Worm (Caenorhabditis elegans) whole organism, L4 larva: Measurements from ENCODE around the gene acbp-4.
A peak's percentile ranks its signal among the peaks of the same experiment; 100 is the strongest.

ENCODE experiments used
- F37D6.2 ChIP-seq: sonication (generic microtip); optimal IDR thresholded peaks from 2 replicates; lab custom pipeline; 2016; ENCODE audit warnings: mild to moderate bottlenecking, missing genetic modification characterization, missing compliant biosample characterization
- F44E2.7 ChIP-seq: fragments of 200-800 bp; sonication (Bioruptor generic); IDR thresholded peaks from 2 replicates; pipeline ENCODE4 v2.1.2; 2022; ENCODE audit warnings: missing genetic modification characterization, missing compliant biosample characterization
- T20F7.1 ChIP-seq: fragments of 200-800 bp; sonication (Bioruptor generic); optimal IDR thresholded peaks from 2 replicates; lab custom pipeline; 2018; ENCODE audit warnings: mild to moderate bottlenecking, missing genetic modification characterization, missing compliant biosample characterization
- T26A8.4 ChIP-seq: fragments of 200-800 bp; sonication (Bioruptor generic); IDR thresholded peaks from 2 replicates; pipeline ENCODE4 v1.3.6; 2022; ENCODE audit warnings: missing genetic modification characterization, missing compliant biosample characterization
- Y48G9A.11 ChIP-seq: fragments of 200-800 bp; sonication (Bioruptor generic); IDR thresholded peaks from 2 replicates; pipeline ENCODE4 v1.3.6; 2022; ENCODE audit warnings: missing genetic modification reagents, missing genetic modification characterization, missing compliant biosample characterization
- Y5F2A.4 ChIP-seq: fragments of 200-800 bp; sonication (Bioruptor generic); optimal IDR thresholded peaks from 2 replicates; lab custom pipeline; 2018; ENCODE audit warnings: mild to moderate bottlenecking, missing genetic modification characterization, missing compliant biosample characterization
- Y75B8A.6 ChIP-seq: fragments of 200-800 bp; sonication (Bioruptor generic); IDR thresholded peaks from 2 replicates; pipeline ENCODE4 v1.3.6; 2022; ENCODE audit warnings: missing genetic modification reagents, missing genetic modification characterization, missing compliant biosample characterization
- ZK546.5 ChIP-seq, 2 experiments: sonication (generic microtip); optimal IDR thresholded peaks; 2 replicates each; lab custom pipeline; 2017; ENCODE audit warnings: missing biosample characterization in 2 of 2, missing genetic modification characterization in 2 of 2
- aha-1 ChIP-seq: fragments of 150-350 bp; peaks from one replicate; lab custom pipeline; 2014; ENCODE audit warnings: missing biosample characterization, missing genetic modification characterization
- arid-1 ChIP-seq: fragments of 200-800 bp; sonication (Bioruptor generic); conservative IDR thresholded peaks from 2 replicates; pipeline ENCODE4 v1.3.6; 2022; ENCODE audit warnings: missing genetic modification reagents, missing genetic modification characterization, missing compliant biosample characterization
- attf-4 ChIP-seq: sonication (generic microtip); optimal IDR thresholded peaks from 3 replicates; lab custom pipeline; 2017; ENCODE audit warnings: missing biosample characterization, missing genetic modification characterization
- ceh-44 ChIP-seq: fragments of 200-800 bp; sonication (Bioruptor generic); IDR thresholded peaks from 2 replicates; pipeline ENCODE4 v1.3.6; 2022; ENCODE audit warnings: missing genetic modification reagents, missing genetic modification characterization, missing compliant biosample characterization
- cey-2 ChIP-seq: sonication (generic microtip); optimal IDR thresholded peaks from 3 replicates; lab custom pipeline; 2017; ENCODE audit warnings: missing genetic modification characterization, mild to moderate bottlenecking, missing compliant biosample characterization, antibody characterized with exemption, borderline replicate concordance; ENCODE audit not compliant: insufficient read depth
- dmd-8 ChIP-seq: fragments of 200-800 bp; sonication (Bioruptor generic); IDR thresholded peaks from 2 replicates; pipeline ENCODE4 v1.3.6; 2022; ENCODE audit warnings: missing genetic modification characterization, missing compliant biosample characterization
- dmd-9 ChIP-seq: fragments of 200-800 bp; sonication (Bioruptor generic); IDR thresholded peaks from 2 replicates; pipeline ENCODE4 v1.3.6; 2022; ENCODE audit warnings: missing genetic modification reagents, missing genetic modification characterization, missing compliant biosample characterization
- dpl-1 ChIP-seq: fragments of 150-350 bp; optimal IDR thresholded peaks from 2 replicates; lab custom pipeline; 2014; ENCODE audit warnings: missing biosample characterization, missing genetic modification reagents, missing genetic modification characterization
- fkh-10 ChIP-seq: fragments of 150-350 bp; optimal IDR thresholded peaks from 2 replicates; lab custom pipeline; 2014; ENCODE audit warnings: missing biosample characterization, missing genetic modification reagents, missing genetic modification characterization
- hlh-30 ChIP-seq: sonication (generic microtip); optimal IDR thresholded peaks from 2 replicates; lab custom pipeline; 2017; ENCODE audit warnings: antibody characterized with exemption, mild to moderate bottlenecking, missing genetic modification characterization, missing compliant biosample characterization; ENCODE audit not compliant: insufficient read depth
- hmg-1.1 ChIP-seq: fragments of 200-800 bp; sonication (Bioruptor generic); IDR thresholded peaks from 2 replicates; pipeline ENCODE4 v1.3.6; 2022; ENCODE audit warnings: missing genetic modification reagents, missing genetic modification characterization, missing compliant biosample characterization
- jun-1 ChIP-seq: fragments of 150-350 bp; optimal IDR thresholded peaks from 2 replicates; lab custom pipeline; 2014; ENCODE audit warnings: missing biosample characterization, missing genetic modification reagents, missing genetic modification characterization
- lin-1 ChIP-seq: fragments of 200-800 bp; sonication (Bioruptor generic); IDR thresholded peaks from 2 replicates; pipeline ENCODE4 v1.3.6; 2022; ENCODE audit warnings: missing genetic modification reagents, missing genetic modification characterization, missing compliant biosample characterization
- lin-13 ChIP-seq: fragments of 150-350 bp; optimal IDR thresholded peaks from 2 replicates; lab custom pipeline; 2014; ENCODE audit warnings: missing biosample characterization, missing genetic modification reagents, missing genetic modification characterization
- lin-39 ChIP-seq: fragments of 150-350 bp; optimal IDR thresholded peaks from 2 replicates; lab custom pipeline; 2014; ENCODE audit warnings: missing biosample characterization, missing genetic modification reagents, missing genetic modification characterization
- lir-3 ChIP-seq: sonication (generic microtip); optimal IDR thresholded peaks from 2 replicates; lab custom pipeline; 2016; ENCODE audit warnings: mild to moderate bottlenecking, missing genetic modification characterization, missing compliant biosample characterization
- lsy-2 ChIP-seq, 2 experiments: fragments of 150-350 bp in 1 of 2; sonication (generic microtip) in 1 of 2; optimal IDR thresholded peaks; 2 replicates each; lab custom pipeline; 2014 to 2017; ENCODE audit warnings: missing biosample characterization in 2 of 2, missing genetic modification characterization in 2 of 2
- madf-9 ChIP-seq: fragments of 200-800 bp; sonication (Bioruptor generic); conservative IDR thresholded peaks from 2 replicates; pipeline ENCODE4 v1.3.6; 2022; ENCODE audit warnings: missing genetic modification reagents, missing genetic modification characterization, missing compliant biosample characterization
- mep-1 ChIP-seq: fragments of 150-350 bp; sonication (generic microtip); optimal IDR thresholded peaks from 3 replicates; lab custom pipeline; 2014; ENCODE audit warnings: missing biosample characterization, missing genetic modification characterization
- mxl-2 ChIP-seq: fragments of 200-800 bp; sonication (Bioruptor generic); conservative IDR thresholded peaks from 2 replicates; pipeline ENCODE4 v1.3.6; 2022; ENCODE audit warnings: missing genetic modification reagents, missing genetic modification characterization, missing compliant biosample characterization
- mxl-3 ChIP-seq: fragments of 200-800 bp; sonication (Bioruptor generic); optimal IDR thresholded peaks from 2 replicates; lab custom pipeline; 2018; ENCODE audit warnings: mild to moderate bottlenecking, missing genetic modification characterization, missing compliant biosample characterization
- nhr-10 ChIP-seq: fragments of 150-350 bp; optimal IDR thresholded peaks from 2 replicates; lab custom pipeline; 2014; ENCODE audit warnings: missing biosample characterization, missing genetic modification characterization
- nhr-237 ChIP-seq: sonication (generic microtip); optimal IDR thresholded peaks from 2 replicates; lab custom pipeline; 2017; ENCODE audit warnings: missing biosample characterization, missing genetic modification characterization
- nhr-28 ChIP-seq: fragments of 150-350 bp; optimal IDR thresholded peaks from 2 replicates; lab custom pipeline; 2014; ENCODE audit warnings: missing biosample characterization, missing genetic modification characterization
- nhr-6 ChIP-seq: fragments of 150-350 bp; optimal IDR thresholded peaks from 2 replicates; lab custom pipeline; 2014; ENCODE audit warnings: missing biosample characterization, missing genetic modification characterization
- pha-4 ChIP-seq, 2 experiments: fragments of 150-350 bp in 1 of 2; fragments of 200-800 bp in 1 of 2; sonication (Bioruptor generic) in 1 of 2; IDR thresholded peaks in 1 of 2; optimal IDR thresholded peaks in 1 of 2; 2 replicates each; pipeline versions ENCODE4 v1.3.6 to Lab custom; 2014 to 2022; ENCODE audit warnings: missing genetic modification characterization in 2 of 2, missing genetic modification reagents in 2 of 2, missing biosample characterization in 1 of 2, missing compliant biosample characterization in 1 of 2
- saeg-2 ChIP-seq: fragments of 200-800 bp; sonication (Bioruptor generic); IDR thresholded peaks from 2 replicates; pipeline ENCODE4 v1.3.6; 2022; ENCODE audit warnings: missing genetic modification reagents, missing genetic modification characterization, missing compliant biosample characterization
- set-16 ChIP-seq: fragments of 200-800 bp; sonication (Bioruptor generic); IDR thresholded peaks from 2 replicates; pipeline ENCODE4 v1.3.6; 2022; ENCODE audit warnings: missing genetic modification reagents, missing genetic modification characterization, missing compliant biosample characterization
- skn-1 ChIP-seq: fragments of 150-350 bp; optimal IDR thresholded peaks from 2 replicates; lab custom pipeline; 2014; ENCODE audit warnings: missing biosample characterization, missing genetic modification characterization
- snpc-1.2 ChIP-seq: fragments of 200-800 bp; sonication (Bioruptor generic); IDR thresholded peaks from 2 replicates; pipeline ENCODE4 v1.3.6; 2022; ENCODE audit warnings: missing genetic modification reagents, missing genetic modification characterization, missing compliant biosample characterization
- spr-1 ChIP-seq: sonication (generic microtip); optimal IDR thresholded peaks from 2 replicates; lab custom pipeline; 2016; ENCODE audit warnings: mild to moderate bottlenecking, missing genetic modification characterization, missing compliant biosample characterization
- spr-3 ChIP-seq: fragments of 200-800 bp; sonication (Bioruptor generic); optimal IDR thresholded peaks from 2 replicates; lab custom pipeline; 2018; ENCODE audit warnings: mild to moderate bottlenecking, missing genetic modification characterization, missing compliant biosample characterization
- tag-97 ChIP-seq: fragments of 200-800 bp; sonication (Bioruptor generic); IDR thresholded peaks from 2 replicates; pipeline ENCODE4 v1.3.6; 2022; ENCODE audit warnings: missing genetic modification characterization, missing compliant biosample characterization
- tra-1 ChIP-seq: fragments of 200-800 bp; sonication (Bioruptor generic); IDR thresholded peaks from 2 replicates; pipeline ENCODE4 v1.3.6; 2022; ENCODE audit warnings: missing genetic modification reagents, missing genetic modification characterization, missing compliant biosample characterization
- unc-130 ChIP-seq: sonication (generic microtip); optimal IDR thresholded peaks from 2 replicates; lab custom pipeline; 2016; ENCODE audit warnings: missing genetic modification reagents, missing genetic modification characterization, missing compliant biosample characterization
- vab-7 ChIP-seq: fragments of 200-800 bp; sonication (Bioruptor generic); IDR thresholded peaks from 2 replicates; pipeline ENCODE4 v1.3.6; 2022; ENCODE audit warnings: missing genetic modification reagents, missing genetic modification characterization, missing compliant biosample characterization
- zag-1 ChIP-seq: fragments of 150-350 bp; optimal IDR thresholded peaks from 2 replicates; lab custom pipeline; 2014; ENCODE audit warnings: missing biosample characterization, missing genetic modification characterization
- zip-11 ChIP-seq: fragments of 200-800 bp; sonication (Bioruptor generic); IDR thresholded peaks from 2 replicates; pipeline ENCODE4 v1.3.6; 2022; ENCODE audit warnings: missing genetic modification characterization, missing compliant biosample characterization
- ztf-11 ChIP-seq: fragments of 150-350 bp; optimal IDR thresholded peaks from 2 replicates; lab custom pipeline; 2014; ENCODE audit warnings: missing biosample characterization, missing genetic modification characterization
- ztf-7 ChIP-seq: fragments of 150-350 bp; optimal IDR thresholded peaks from 2 replicates; lab custom pipeline; 2014; ENCODE audit warnings: missing biosample characterization, missing genetic modification characterization

Gene acbp-4

ce11 chrIII:7301668-7302067 lies 7.2 kb downstream of the acbp-4 start:
- TF ChIP-seq madf-9 (GFP tag; lab: Robert Waterston, UW) (no peak), nhr-6 (no peak), lir-3 (tag; lab: Kevin White, UChicago) (no peak), nhr-10 (tag; lab: Kevin White, UChicago) (no peak), zip-11 (GFP tag; lab: Robert Waterston, UW) (no peak), hmg-1.1 (GFP tag; lab: Robert Waterston, UW) (no peak), Y5F2A.4 (GFP tag; lab: Kevin White, UChicago) (no peak)

- TF ChIP-seq cey-2 (tag; lab: Kevin White, UChicago): no peak
- TF ChIP-seq nhr-28: peak; percentile 36
- peak; percentile 32 for TF ChIP-seq hlh-30 (tag; lab: Kevin White, UChicago)
- no peak for TF ChIP-seq ZK546.5 (tag; optimal IDR thresholded peaks at IDR 0.05; lab: Kevin White, UChicago)
Observed at ce11 chrIII:7300763-7301162, 8.1 kb downstream of the acbp-4 start.

- no peak for TF ChIP-seq lin-39 (tag; lab: Kevin White, UChicago)
- TF ChIP-seq mxl-2 (GFP tag; lab: Robert Waterston, UW): no peak
- TF ChIP-seq set-16 (GFP tag; lab: Robert Waterston, UW): no peak
- TF ChIP-seq mxl-3: no peak
- no peak for TF ChIP-seq zag-1 (tag; lab: Kevin White, UChicago)
- TF ChIP-seq dmd-8 (GFP tag; lab: Robert Waterston, UW): no peak
- peak in 1 of 2 experiments; percentile 54 for TF ChIP-seq lsy-2 (tag; optimal IDR thresholded peaks at IDR 0.05; lab: Kevin White, UChicago)
- TF ChIP-seq lir-3 (tag; lab: Kevin White, UChicago): no peak
- TF ChIP-seq saeg-2 (GFP tag; lab: Robert Waterston, UW): no peak
- no peak for TF ChIP-seq dpl-1 (GFP tag; lab: Kevin White, UChicago)
- TF ChIP-seq ZK546.5 (tag; optimal IDR thresholded peaks at IDR 0.05; lab: Kevin White, UChicago): no peak
- TF ChIP-seq nhr-10 (tag; lab: Kevin White, UChicago): no peak
- TF ChIP-seq Y75B8A.6 (GFP tag; lab: Robert Waterston, UW): no peak
- no peak for TF ChIP-seq spr-1 (tag; lab: Kevin White, UChicago)
- TF ChIP-seq ceh-44 (GFP tag; lab: Robert Waterston, UW): no peak
- TF ChIP-seq attf-4 (tag; lab: Kevin White, UChicago): no peak
- no peak for TF ChIP-seq hmg-1.1 (GFP tag; lab: Robert Waterston, UW)
- TF ChIP-seq snpc-1.2 (GFP tag; lab: Robert Waterston, UW): no peak
- 0 out of 2 replicates have a peak, but pooled peaks have one; percentile 10 for TF ChIP-seq tra-1 (GFP tag; lab: Robert Waterston, UW)
- no peak for TF ChIP-seq dmd-9
- no peak for TF ChIP-seq madf-9 (GFP tag; lab: Robert Waterston, UW)
- TF ChIP-seq spr-3 (GFP tag; lab: Kevin White, UChicago): no peak
- no peak for TF ChIP-seq pha-4 (GFP tag; IDR thresholded peaks at IDR 0.05; lab: Robert Waterston, UW)
- TF ChIP-seq pha-4 (tag; optimal IDR thresholded peaks at IDR 0.05; lab: Kevin White, UChicago): no peak
- TF ChIP-seq F37D6.2 (tag; lab: Kevin White, UChicago): no peak
- no peak for TF ChIP-seq skn-1 (tag; lab: Kevin White, UChicago)
- no peak for TF ChIP-seq lin-1 (GFP tag; lab: Robert Waterston, UW)
- TF ChIP-seq vab-7 (GFP tag; lab: Robert Waterston, UW): no peak
- TF ChIP-seq fkh-10 (GFP tag; lab: Kevin White, UChicago): no peak
- TF ChIP-seq tag-97 (GFP tag; lab: Robert Waterston, UW): no peak
- no peak for TF ChIP-seq ztf-11 (tag; lab: Kevin White, UChicago)
- TF ChIP-seq jun-1 (tag; lab: Kevin White, UChicago): no peak
- TF ChIP-seq F44E2.7 (GFP tag; lab: Robert Waterston, UW): no peak
- TF ChIP-seq ztf-7 (tag; lab: Kevin White, UChicago): no peak
- TF ChIP-seq Y48G9A.11: no peak
- TF ChIP-seq nhr-237 (tag; lab: Kevin White, UChicago): no peak
- TF ChIP-seq T26A8.4 (GFP tag; lab: Robert Waterston, UW): no peak
- TF ChIP-seq aha-1 (tag; lab: Kevin White, UChicago): no peak
- no peak for TF ChIP-seq lin-13 (GFP tag; lab: Kevin White, UChicago)
- peak; percentile 41 for TF ChIP-seq mep-1 (tag; lab: Kevin White, UChicago)
- TF ChIP-seq arid-1 (GFP tag; lab: Robert Waterston, UW): no peak
- TF ChIP-seq unc-130 (GFP tag; lab: Kevin White, UChicago): no peak
- no peak for TF ChIP-seq T20F7.1 (GFP tag; lab: Kevin White, UChicago)
Observed at ce11 chrIII:7300169-7300568, 8.7 kb downstream of the acbp-4 start.
